Fruit fly (Drosophila melanogaster): Measurements from ENCODE around the gene tal-AA.

The tal-AA gene

dm6 chr3R:13812736-13813250 lies at the start of gene tal-AA, which contains the start of the genes tal-1A, tal-2A and tal-3A (continued):
- TF ChIP-seq Awh (GFP tag; IDR thresholded peaks at IDR 0.05), result no peak; the same call in 1 of the 2 replicates
- no peak for TF ChIP-seq HHEX (GFP tag; optimal IDR thresholded peaks at IDR 0.05)
- TF ChIP-seq Vsx1 (GFP tag; optimal IDR thresholded peaks at IDR 0.05), result peak; percentile 30
- TF ChIP-seq tx (GFP tag; optimal IDR thresholded peaks at IDR 0.05), result no peak
- peak; percentile 19; the same call in 1 of the 2 replicates for TF ChIP-seq E2f2 (GFP tag; IDR thresholded peaks at IDR 0.05)
- TF ChIP-seq Elba2 (GFP tag; optimal IDR thresholded peaks at IDR 0.05), result no peak
- no peak for TF ChIP-seq ro (GFP tag; IDR thresholded peaks at IDR 0.05)
- no peak for TF ChIP-seq dan (GFP tag; IDR thresholded peaks at IDR 0.05)
- no peak for TF ChIP-seq maf-S (GFP tag; optimal IDR thresholded peaks at IDR 0.05)
- 0 out of 2 replicates have a peak, but pooled peaks have one; percentile 11 for TF ChIP-seq onecut (GFP tag; IDR thresholded peaks at IDR 0.05)
- 0 out of 3 replicates have a peak, but pooled peaks have one; percentile 7 for TF ChIP-seq HLH4C (GFP tag; IDR thresholded peaks at IDR 0.05; ENCODE audit: partially characterized antibody)
- TF ChIP-seq ab (GFP tag; optimal IDR thresholded peaks at IDR 0.05), result no peak
- TF ChIP-seq chinmo (GFP tag; IDR thresholded peaks at IDR 0.05; ENCODE audit: partially characterized antibody), result peak; percentile 86; the same call in 2 of the 4 replicates
- TF ChIP-seq shn (GFP tag; optimal IDR thresholded peaks at IDR 0.05), result no peak
- TF ChIP-seq p53 (GFP tag; optimal IDR thresholded peaks at IDR 0.05), result no peak
- TF ChIP-seq Oli (tag; optimal IDR thresholded peaks at IDR 0.05), result no peak
- peak; percentile 81 for TF ChIP-seq ac (GFP tag; optimal IDR thresholded peaks at IDR 0.05)
- TF ChIP-seq CG4404 (GFP tag; IDR thresholded peaks at IDR 0.05), result no peak
- no peak for TF ChIP-seq CG3065 (GFP tag; optimal IDR thresholded peaks at IDR 0.05)
- TF ChIP-seq Dad (GFP tag; optimal IDR thresholded peaks at IDR 0.05), result no peak
- TF ChIP-seq CG3847 (GFP tag; IDR thresholded peaks at IDR 0.05), result peak; percentile 49
- peak; percentile 41 for TF ChIP-seq CG10431 (GFP tag; optimal IDR thresholded peaks at IDR 0.05)
- no peak for TF ChIP-seq PHDP (tag; optimal IDR thresholded peaks at IDR 0.05)
- TF ChIP-seq CG33213 (GFP tag; optimal IDR thresholded peaks at IDR 0.05), result no peak
- TF ChIP-seq gcm (GFP tag; optimal IDR thresholded peaks at IDR 0.05), result peak; percentile 7
- no peak for TF ChIP-seq Dref (GFP tag; IDR thresholded peaks at IDR 0.05)
- TF ChIP-seq lov (optimal IDR thresholded peaks at IDR 0.05), result no peak
- TF ChIP-seq lov (GFP tag; IDR thresholded peaks at IDR 0.05), result no peak
- TF ChIP-seq sima (GFP tag; optimal IDR thresholded peaks at IDR 0.05), result no peak
- peak; percentile 71 for TF ChIP-seq Nf-YC (tag; optimal IDR thresholded peaks at IDR 0.05)
- no peak for TF ChIP-seq CTCF (GFP tag; optimal IDR thresholded peaks at IDR 0.05)
- TF ChIP-seq CG14860 (GFP tag; IDR thresholded peaks at IDR 0.05; ENCODE audit: partially characterized antibody), result no peak
- TF ChIP-seq GATAe (GFP tag; conservative IDR thresholded peaks at IDR 0.05), result no peak
- no peak for TF ChIP-seq CG5953 (GFP tag; IDR thresholded peaks at IDR 0.05)
- TF ChIP-seq CG7745 (tag; optimal IDR thresholded peaks at IDR 0.05), result no peak
- no peak for TF ChIP-seq schlank (tag; optimal IDR thresholded peaks at IDR 0.05)
- TF ChIP-seq CG12744 (GFP tag; optimal IDR thresholded peaks at IDR 0.05), result no peak
- no peak for TF ChIP-seq hth (optimal IDR thresholded peaks at IDR 0.05)
- TF ChIP-seq Fer3 (tag; optimal IDR thresholded peaks at IDR 0.05), result no peak
- TF ChIP-seq CG9817 (tag; optimal IDR thresholded peaks at IDR 0.05), result no peak
- TF ChIP-seq vvl (GFP tag; IDR thresholded peaks at IDR 0.05), result peak; percentile 60; the same call in 1 of the 2 replicates
- peak; percentile 10 for TF ChIP-seq CrebB (tag; optimal IDR thresholded peaks at IDR 0.05)
- TF ChIP-seq klu (GFP tag; IDR thresholded peaks at IDR 0.05), result no peak
- TF ChIP-seq Hey (tag; optimal IDR thresholded peaks at IDR 0.05), result no peak
- no peak for TF ChIP-seq D19A (tag; optimal IDR thresholded peaks at IDR 0.05)
- no peak for TF ChIP-seq CG10959 (GFP tag; IDR thresholded peaks at IDR 0.05)
- TF ChIP-seq sens (GFP tag), result peak; percentile 83
- TF ChIP-seq lbe (GFP tag; optimal IDR thresholded peaks at IDR 0.05), result peak; percentile 87
- TF ChIP-seq br (optimal IDR thresholded peaks at IDR 0.05), result no peak
- peak; percentile 18 for TF ChIP-seq her (GFP tag; optimal IDR thresholded peaks at IDR 0.05)
- TF ChIP-seq ase (GFP tag; IDR thresholded peaks at IDR 0.05), result no peak
- no peak for TF ChIP-seq mam (GFP tag; optimal IDR thresholded peaks at IDR 0.05)
- no peak for TF ChIP-seq Bgb (GFP tag; IDR thresholded peaks at IDR 0.05; ENCODE audit: partially characterized antibody)
